Worm (Caenorhabditis elegans): Measurements from ENCODE around the gene kcmf-1.

ce11 chrIII:7783354-7783753 is 45.9 kb upstream of the kcmf-1 start, which contains the start of gene mab-5:
- no peak for TF ChIP-seq blmp-1 (tag; optimal IDR thresholded peaks at IDR 0.05)
- TF ChIP-seq pha-4 (tag; optimal IDR thresholded peaks at IDR 0.05), result no peak
- no peak for TF ChIP-seq sptf-1 (tag; optimal IDR thresholded peaks at IDR 0.05)
- no peak for TF ChIP-seq mep-1 (tag; optimal IDR thresholded peaks at IDR 0.05)
- no peak for TF ChIP-seq ces-1 (GFP tag; optimal IDR thresholded peaks at IDR 0.05)
- TF ChIP-seq bed-3 (GFP tag; optimal IDR thresholded peaks at IDR 0.05), result no peak
- no peak for TF ChIP-seq sem-2 (GFP tag; optimal IDR thresholded peaks at IDR 0.05)
- TF ChIP-seq snpc-4 (tag; optimal IDR thresholded peaks at IDR 0.05), result no peak
- no peak for TF ChIP-seq nhr-237 (tag; optimal IDR thresholded peaks at IDR 0.05)
- TF ChIP-seq zip-8 (tag; optimal IDR thresholded peaks at IDR 0.05), result no peak
- TF ChIP-seq lin-13 (tag; optimal IDR thresholded peaks at IDR 0.05), result no peak
